Fruit fly (Drosophila melanogaster) whole organism, embryonic: ENCODE data around the gene Fnta.

Experiments
- CG10959 ChIP-seq: fragments of 200-800 bp; sonication (Bioruptor generic); IDR thresholded peaks from 2 replicates; pipeline ENCODE4 v1.3.6; 2022; ENCODE audit warnings: missing biosample characterization, missing genetic modification characterization
- CG12299 ChIP-seq: fragments of 200-800 bp; sonication (Bioruptor generic); optimal IDR thresholded peaks from 2 replicates; lab custom pipeline; 2018; ENCODE audit warnings: missing biosample characterization, mild to moderate bottlenecking, missing genetic modification characterization
- CG13287 ChIP-seq: fragments of 200-800 bp; sonication (Bioruptor generic); IDR thresholded peaks from 2 replicates; pipeline ENCODE4 v1.3.6; 2022; ENCODE audit warnings: missing biosample characterization, missing genetic modification characterization; ENCODE audit not compliant: partially characterized antibody
- CG15073 ChIP-seq: fragments of 200-800 bp; sonication (Bioruptor generic); optimal IDR thresholded peaks from 2 replicates; lab custom pipeline; 2016; ENCODE audit warnings: missing biosample characterization, missing genetic modification characterization
- CG1602 ChIP-seq: fragments of 200-800 bp; sonication (Bioruptor generic); optimal IDR thresholded peaks from 3 replicates; lab custom pipeline; 2016; ENCODE audit warnings: missing biosample characterization, missing genetic modification characterization
- CG17186 ChIP-seq: fragments of 200-800 bp; sonication (Bioruptor generic); optimal IDR thresholded peaks from 3 replicates; lab custom pipeline; 2017; ENCODE audit warnings: missing biosample characterization, missing genetic modification reagents, missing genetic modification characterization
- CG17802 ChIP-seq: fragments of 200-800 bp; sonication (Bioruptor generic); optimal IDR thresholded peaks from 2 replicates; lab custom pipeline; 2018; ENCODE audit warnings: missing biosample characterization, mild to moderate bottlenecking, missing genetic modification characterization, moderate library complexity
- CG2120 ChIP-seq: fragments of 200-800 bp; sonication (Bioruptor generic); optimal IDR thresholded peaks from 3 replicates; lab custom pipeline; 2016; ENCODE audit warnings: missing biosample characterization, missing genetic modification characterization
- CG30403 ChIP-seq: fragments of 200-800 bp; sonication (Bioruptor generic); optimal IDR thresholded peaks from 3 replicates; lab custom pipeline; 2016; ENCODE audit warnings: missing biosample characterization, missing genetic modification characterization
- CG3726 ChIP-seq: fragments of 200-800 bp; sonication (Bioruptor generic); IDR thresholded peaks from 3 replicates; pipeline ENCODE4, ENCODE4 v1.3.6; 2022; ENCODE audit warnings: missing biosample characterization, missing genetic modification characterization
- CG4328 ChIP-seq: fragments of 200-800 bp; sonication (Bioruptor generic); optimal IDR thresholded peaks from 3 replicates; lab custom pipeline; 2017; ENCODE audit warnings: missing biosample characterization, missing genetic modification reagents, missing genetic modification characterization
- CG4730 ChIP-seq: fragments of 200-800 bp; sonication (Bioruptor generic); IDR thresholded peaks from 2 replicates; pipeline ENCODE4 v1.3.6; 2022; ENCODE audit warnings: missing biosample characterization, missing genetic modification characterization
- CG6272 ChIP-seq: fragments of 200-800 bp; sonication (Bioruptor generic); IDR thresholded peaks from 2 replicates; pipeline ENCODE4 v1.3.6; 2022; ENCODE audit warnings: missing biosample characterization, missing genetic modification characterization
- CG6791 ChIP-seq: fragments of 200-800 bp; sonication (Bioruptor generic); IDR thresholded peaks from 3 replicates; pipeline ENCODE4 v1.3.6; 2022; ENCODE audit warnings: missing biosample characterization, missing genetic modification characterization; ENCODE audit not compliant: partially characterized antibody
- CG9727 ChIP-seq: fragments of 200-800 bp; sonication (Bioruptor generic); optimal IDR thresholded peaks from 3 replicates; lab custom pipeline; 2017; ENCODE audit warnings: missing biosample characterization, mild to moderate bottlenecking, missing genetic modification characterization
- Deaf1 ChIP-seq: fragments of 200-800 bp; optimal IDR thresholded peaks from 3 replicates; lab custom pipeline; 2019; ENCODE audit warnings: missing biosample characterization, mild to moderate bottlenecking, missing genetic modification characterization, moderate library complexity
- Dek ChIP-seq: fragments of 200-800 bp; sonication (Bioruptor generic); optimal IDR thresholded peaks from 3 replicates; lab custom pipeline; 2019; ENCODE audit warnings: missing biosample characterization, mild to moderate bottlenecking, missing genetic modification characterization, moderate library complexity
- E2f2 ChIP-seq: fragments of 200-800 bp; sonication (Bioruptor generic); IDR thresholded peaks from 2 replicates; pipeline ENCODE4 v1.3.6; 2022; ENCODE audit warnings: missing biosample characterization, missing genetic modification characterization
- Ets65A ChIP-seq: fragments of 200-800 bp; sonication (Bioruptor generic); peaks from one replicate; lab custom pipeline; 2016; ENCODE audit warnings: missing biosample characterization, missing genetic modification characterization
- H15 ChIP-seq: fragments of 200-800 bp; sonication (Bioruptor generic); IDR thresholded peaks from 3 replicates; pipeline ENCODE4 v1.3.6; 2022; ENCODE audit warnings: missing biosample characterization, missing genetic modification characterization
- HLH3B ChIP-seq: fragments of 200-800 bp; sonication (Bioruptor generic); IDR thresholded peaks from 2 replicates; pipeline ENCODE4 v1.3.6; 2022; ENCODE audit warnings: missing biosample characterization, missing genetic modification characterization
- HLH54F ChIP-seq: fragments of 200-800 bp; sonication (Bioruptor generic); optimal IDR thresholded peaks from 3 replicates; lab custom pipeline; 2016; ENCODE audit warnings: missing biosample characterization, missing genetic modification characterization
- Hey ChIP-seq: fragments of 200-800 bp; sonication (Bioruptor generic); optimal IDR thresholded peaks from 3 replicates; lab custom pipeline; 2018; ENCODE audit warnings: missing biosample characterization, mild to moderate bottlenecking, missing genetic modification characterization
- HmgD ChIP-seq: fragments of 200-800 bp; sonication (Bioruptor generic); optimal IDR thresholded peaks from 3 replicates; lab custom pipeline; 2016; ENCODE audit warnings: missing biosample characterization, missing genetic modification characterization
- Hsf ChIP-seq: fragments of 200-800 bp; sonication (Bioruptor generic); optimal IDR thresholded peaks from 3 replicates; lab custom pipeline; 2016; ENCODE audit warnings: missing biosample characterization, missing genetic modification characterization
- Med ChIP-seq: fragments of 200-800 bp; sonication (Bioruptor generic); peaks from one replicate; lab custom pipeline; 2016; ENCODE audit warnings: missing biosample characterization, missing genetic modification characterization, mild to moderate bottlenecking, inconsistent platforms, moderate library complexity
- Meics ChIP-seq: fragments of 200-800 bp; sonication (Bioruptor generic); optimal IDR thresholded peaks from 2 replicates; lab custom pipeline; 2017; ENCODE audit warnings: missing biosample characterization, mild to moderate bottlenecking, missing genetic modification characterization
- Neu2 ChIP-seq: fragments of 200-800 bp; sonication (Bioruptor generic); optimal IDR thresholded peaks from 3 replicates; lab custom pipeline; 2016; ENCODE audit warnings: missing biosample characterization, missing genetic modification characterization, borderline replicate concordance
- Scr ChIP-seq: fragments of 200-800 bp; sonication (Bioruptor generic); IDR thresholded peaks from 2 replicates; pipeline ENCODE4 v1.3.6; 2022; ENCODE audit warnings: missing biosample characterization, missing genetic modification characterization; ENCODE audit not compliant: partially characterized antibody
- Taf1 ChIP-seq: fragments of 200-800 bp; sonication (Bioruptor generic); IDR thresholded peaks from 2 replicates; pipeline ENCODE4 v1.3.6; 2022; ENCODE audit warnings: missing biosample characterization, missing genetic modification characterization
- chm ChIP-seq: fragments of 200-800 bp; sonication (Bioruptor generic); IDR thresholded peaks from 2 replicates; pipeline ENCODE4 v1.3.6; 2022; ENCODE audit warnings: missing biosample characterization, missing genetic modification characterization
- ci ChIP-seq: fragments of 200-800 bp; sonication (Bioruptor generic); IDR thresholded peaks from 3 replicates; pipeline ENCODE4 v1.3.6; 2022; ENCODE audit warnings: missing biosample characterization, missing genetic modification characterization
- fd64A ChIP-seq: fragments of 200-800 bp; sonication (Bioruptor generic); optimal IDR thresholded peaks from 3 replicates; lab custom pipeline; 2018; ENCODE audit warnings: missing biosample characterization, mild to moderate bottlenecking, missing genetic modification characterization
- knrl ChIP-seq: fragments of 200-800 bp; sonication (Bioruptor generic); IDR thresholded peaks from 3 replicates; pipeline ENCODE4 v1.3.6; 2022; ENCODE audit warnings: missing biosample characterization, missing genetic modification characterization; ENCODE audit not compliant: partially characterized antibody
- nerfin-1 ChIP-seq: fragments of 200-800 bp; sonication (Bioruptor generic); optimal IDR thresholded peaks from 3 replicates; lab custom pipeline; 2019; ENCODE audit warnings: missing biosample characterization, mild to moderate bottlenecking, missing genetic modification characterization, moderate library complexity
- pfk ChIP-seq: fragments of 200-800 bp; sonication (Bioruptor generic); optimal IDR thresholded peaks from 2 replicates; lab custom pipeline; 2018; ENCODE audit warnings: missing biosample characterization, mild to moderate bottlenecking, missing genetic modification characterization, moderate library complexity
- pho ChIP-seq: fragments of 200-800 bp; sonication (Bioruptor generic); optimal IDR thresholded peaks from 2 replicates; lab custom pipeline; 2016; ENCODE audit warnings: missing biosample characterization, missing genetic modification characterization
- prd ChIP-seq, 3 experiments: fragments of >200 bp in 2 of 3; fragments of 200-800 bp in 1 of 3; sonication (Bioruptor generic) in 1 of 3; optimal IDR thresholded peaks in 2 of 3; IDR thresholded peaks in 1 of 3; 2 replicates in 2 of 3; 3 replicates in 1 of 3; pipeline versions ENCODE4 v1.3.6 to Lab custom; 2017 to 2022; ENCODE audit warnings: missing biosample characterization in 1 of 3, missing genetic modification characterization in 1 of 3
- pum ChIP-seq: fragments of 200-800 bp; sonication (Bioruptor generic); optimal IDR thresholded peaks from 2 replicates; lab custom pipeline; 2016; ENCODE audit warnings: missing biosample characterization, missing genetic modification characterization
- ranshi ChIP-seq: fragments of 200-800 bp; sonication (Bioruptor generic); IDR thresholded peaks from 2 replicates; pipeline ENCODE4 v1.3.6; 2022; ENCODE audit warnings: missing biosample characterization, missing genetic modification characterization
- rib ChIP-seq: fragments of 200-800 bp; sonication (Bioruptor generic); IDR thresholded peaks from 2 replicates; pipeline ENCODE4 v1.3.6; 2022; ENCODE audit warnings: missing biosample characterization, missing genetic modification characterization
- row ChIP-seq: fragments of 200-800 bp; sonication (Bioruptor generic); IDR thresholded peaks from 3 replicates; pipeline ENCODE4 v1.3.6; 2022; ENCODE audit warnings: missing biosample characterization, missing genetic modification characterization
- sna ChIP-seq: fragments of 200-800 bp; sonication (Bioruptor generic); IDR thresholded peaks from 2 replicates; pipeline ENCODE4 v1.3.6; 2022; ENCODE audit warnings: missing biosample characterization, missing genetic modification characterization; ENCODE audit not compliant: partially characterized antibody
- sqz ChIP-seq: fragments of 200-800 bp; sonication (Bioruptor generic); optimal IDR thresholded peaks from 3 replicates; lab custom pipeline; 2018; ENCODE audit warnings: missing biosample characterization, mild to moderate bottlenecking, missing genetic modification characterization
- twi ChIP-seq: fragments of 200-800 bp; optimal IDR thresholded peaks from 2 replicates; lab custom pipeline; 2019; ENCODE audit warnings: missing biosample characterization, mild to moderate bottlenecking, missing genetic modification characterization, moderate library complexity
- zfh1 ChIP-seq: fragments of 200-800 bp; sonication (Bioruptor generic); IDR thresholded peaks from 3 replicates; pipeline ENCODE4 v1.3.6; 2022; ENCODE audit warnings: missing biosample characterization, missing genetic modification characterization

The Fnta gene

DNA sequence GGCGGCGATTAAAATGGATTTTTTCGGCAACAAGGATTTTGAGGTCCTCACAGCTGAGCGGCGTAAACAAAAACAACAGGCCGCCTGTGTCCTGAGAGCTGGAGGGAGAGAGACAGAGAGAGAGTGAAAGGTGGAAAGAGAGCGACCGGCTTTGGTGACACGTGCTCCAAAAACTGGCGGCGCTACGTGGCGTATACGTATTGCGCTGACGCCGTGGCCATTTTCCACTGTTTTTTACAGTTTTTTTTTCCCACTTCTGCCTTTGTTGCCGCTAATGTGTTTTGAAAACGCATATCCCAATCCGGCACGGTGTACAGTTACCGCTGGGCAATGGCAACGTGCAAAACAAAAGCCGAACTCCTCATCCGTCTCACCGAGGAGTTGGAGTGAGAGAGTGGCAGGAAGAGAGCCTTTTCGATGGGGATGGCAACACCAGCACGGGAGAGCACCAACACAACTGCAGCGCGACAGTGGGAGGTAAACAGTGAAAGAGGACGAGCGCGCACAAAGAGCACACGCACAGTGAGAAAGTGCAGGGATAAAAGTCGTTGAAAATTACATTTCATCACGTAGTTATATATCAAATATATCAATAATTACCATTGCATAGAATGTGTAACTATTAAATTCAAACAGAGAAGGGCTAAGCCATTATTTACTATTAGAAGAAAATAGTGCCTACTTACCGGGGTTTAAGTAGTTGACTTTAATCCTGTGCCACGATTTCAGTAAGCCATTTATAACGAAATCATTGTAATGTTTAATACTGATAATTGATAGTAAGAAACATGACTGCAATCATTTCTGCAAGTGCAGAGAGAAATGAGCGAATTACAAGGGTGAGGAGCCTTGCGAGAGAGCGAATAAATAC is 9.8 kb downstream of the Fnta start (continued):
- TF ChIP-seq CG15073 (no peak), Neu2 (GFP tag; lab: Kevin White, UChicago) (no peak), Scr (GFP tag; lab: Robert Waterston, UW) (no peak), CG2120 (GFP tag; lab: Kevin White, UChicago) (peak; percentile 66), H15 (GFP tag; lab: Robert Waterston, UW) (no peak), CG30403 (GFP tag; lab: Kevin White, UChicago) (peak; percentile 73), CG13287 (no peak), HLH3B (GFP tag; lab: Robert Waterston, UW) (peak; percentile 44; the same call in 1 of the 2 replicates)
- TF ChIP-seq, all 482 proteins: peak for 181

DNA sequence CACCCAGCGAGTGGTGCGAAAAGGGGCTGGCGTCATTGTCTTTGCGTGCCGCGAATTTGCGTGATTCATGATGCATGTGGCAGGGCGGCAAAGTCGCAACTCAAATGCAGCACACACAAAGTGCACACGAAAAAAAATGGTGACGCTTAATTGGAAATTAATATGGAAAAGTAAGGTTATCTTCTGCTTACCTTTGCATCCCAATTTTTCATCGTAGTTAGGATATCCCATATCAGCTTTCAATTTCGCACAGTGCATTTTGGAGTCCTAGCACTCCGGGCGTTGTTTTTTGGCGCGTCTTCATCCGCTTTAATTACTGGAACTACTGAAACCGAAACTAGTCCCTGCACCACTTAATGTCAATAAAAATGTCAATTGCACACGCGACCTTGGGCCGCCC is 10.5 kb downstream of the Fnta start:
- TF ChIP-seq sqz = no peak
- 0 out of 3 replicates have a peak, but pooled peaks have one; percentile 7 for TF ChIP-seq row
- peak; percentile 11; the same call in 1 of the 3 replicates for TF ChIP-seq ci (GFP tag; lab: Robert Waterston, UW)
- TF ChIP-seq zfh1 (GFP tag; lab: Robert Waterston, UW) = 0 out of 3 replicates have a peak, but pooled peaks have one; percentile 22
- TF ChIP-seq Med (GFP tag; lab: Kevin White, UChicago) = peak; percentile 53
- no peak for TF ChIP-seq CG4730 (GFP tag; lab: Robert Waterston, UW)
- peak; percentile 23 for TF ChIP-seq CG2120 (GFP tag; lab: Kevin White, UChicago)
- TF ChIP-seq CG6791 (GFP tag; lab: Robert Waterston, UW) = no peak
- 0 out of 2 replicates have a peak, but pooled peaks have one; percentile 37 for TF ChIP-seq ranshi (GFP tag; lab: Robert Waterston, UW)
- TF ChIP-seq prd (optimal IDR thresholded peaks at IDR 0.05; lab: Kevin White, UChicago) = no peak
- TF ChIP-seq prd (GFP tag; IDR thresholded peaks at IDR 0.05; lab: Robert Waterston, UW) = 0 out of 3 replicates have a peak, but pooled peaks have one; percentile 21

DNA sequence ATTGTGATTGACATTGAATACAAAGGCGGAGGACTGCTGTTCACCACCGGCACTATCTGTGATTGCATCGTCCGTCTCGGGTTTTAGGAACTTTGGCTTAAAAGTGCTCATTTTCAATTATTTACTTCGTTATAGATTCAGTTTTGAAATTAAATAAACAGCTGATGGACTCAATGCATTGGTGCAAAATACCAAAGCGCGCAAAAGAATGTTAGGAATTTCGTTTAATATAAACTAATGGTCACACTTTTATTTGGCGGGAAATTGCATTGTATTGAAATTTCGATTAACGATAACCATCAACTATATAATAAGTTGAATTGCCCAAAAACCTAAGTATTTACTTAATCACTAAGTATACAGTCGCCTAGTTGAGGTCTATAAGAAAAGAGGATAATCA is 12.4 kb downstream of the Fnta start, which contains the start of gene CG3225:
CG3225 (minus strand) TSS at position 190 of the 400 bp plus-strand sequence.
- TF ChIP-seq Dek (no peak), CG17186 (GFP tag; lab: Kevin White, UChicago) (peak; percentile 67), sna (peak; percentile 31; the same call in 1 of the 2 replicates), Deaf1 (tag; lab: Kevin White, UChicago) (no peak), chm (GFP tag; lab: Robert Waterston, UW) (no peak), CG17802 (tag; lab: Kevin White, UChicago) (no peak), CG4328 (no peak), fd64A (GFP tag; lab: Kevin White, UChicago) (no peak), Hsf (GFP tag; lab: Kevin White, UChicago) (no peak), CG3726 (no peak), E2f2 (peak; percentile 97), CG12299 (no peak), knrl (0 out of 3 replicates have a peak, but pooled peaks have one; percentile 4), pho (GFP tag; lab: Kevin White, UChicago) (no peak), CG1602 (GFP tag; lab: Kevin White, UChicago) (no peak), Hey (tag; lab: Kevin White, UChicago) (no peak), Taf1 (GFP tag; lab: Robert Waterston, UW) (no peak), rib (GFP tag; lab: Robert Waterston, UW) (no peak), nerfin-1 (peak; percentile 14), HmgD (GFP tag; lab: Kevin White, UChicago) (no peak), CG6272 (GFP tag; lab: Robert Waterston, UW) (no peak), HLH54F (GFP tag; lab: Kevin White, UChicago) (no peak), CG9727 (GFP tag; lab: Kevin White, UChicago) (no peak), Ets65A (no peak), pum (GFP tag; lab: Kevin White, UChicago) (no peak), CG10959 (GFP tag; lab: Robert Waterston, UW) (no peak), sqz (no peak), twi (tag; lab: Kevin White, UChicago) (no peak), pfk (no peak), Meics (no peak)
